Fruit fly (Drosophila melanogaster) whole organism, embryonic: ENCODE results near the gene CG12069.

ENCODE experiments used
- Aef1 ChIP-seq: fragments of 200-800 bp; sonication (Bioruptor generic); IDR thresholded peaks from 3 replicates; pipeline ENCODE4 v1.3.6; 2022; ENCODE audit warnings: missing biosample characterization, missing genetic modification characterization
- B-H1 ChIP-seq: fragments of 200-800 bp; sonication (Bioruptor generic); IDR thresholded peaks from 3 replicates; pipeline ENCODE4 v1.3.6; 2022; ENCODE audit warnings: missing biosample characterization, missing genetic modification characterization
- Blimp-1 ChIP-seq: fragments of 200-800 bp; sonication (Bioruptor generic); optimal IDR thresholded peaks from 3 replicates; lab custom pipeline; 2018; ENCODE audit warnings: missing biosample characterization, missing genetic modification characterization, mild to moderate bottlenecking, moderate library complexity, missing genetic modification reagents
- CG10462 ChIP-seq: fragments of 200-800 bp; sonication (Bioruptor generic); optimal IDR thresholded peaks from 2 replicates; lab custom pipeline; 2016; ENCODE audit warnings: missing biosample characterization, missing genetic modification characterization
- CG10543 ChIP-seq: fragments of 200-800 bp; sonication (Bioruptor generic); optimal IDR thresholded peaks from 3 replicates; lab custom pipeline; 2017; ENCODE audit warnings: missing biosample characterization, mild to moderate bottlenecking, missing genetic modification characterization, moderate library complexity
- CG13123 ChIP-seq: fragments of 200-800 bp; sonication (Bioruptor generic); optimal IDR thresholded peaks from 2 replicates; lab custom pipeline; 2016; ENCODE audit warnings: missing biosample characterization, missing genetic modification characterization
- CG13894 ChIP-seq: fragments of 200-800 bp; sonication (Bioruptor generic); optimal IDR thresholded peaks from 3 replicates; lab custom pipeline; 2018; ENCODE audit warnings: missing biosample characterization, mild to moderate bottlenecking, missing genetic modification characterization, moderate library complexity
- CG15073 ChIP-seq: fragments of 200-800 bp; sonication (Bioruptor generic); optimal IDR thresholded peaks from 2 replicates; lab custom pipeline; 2016; ENCODE audit warnings: missing biosample characterization, missing genetic modification characterization
- CG1529 ChIP-seq: fragments of 200-800 bp; sonication (Bioruptor generic); optimal IDR thresholded peaks from 3 replicates; lab custom pipeline; 2018; ENCODE audit warnings: missing biosample characterization, missing genetic modification characterization
- CG17829 ChIP-seq: fragments of 200-800 bp; optimal IDR thresholded peaks from 2 replicates; lab custom pipeline; 2019; ENCODE audit warnings: missing biosample characterization, mild to moderate bottlenecking, missing genetic modification characterization, moderate library complexity
- CG17912 ChIP-seq: fragments of 200-800 bp; sonication (Bioruptor generic); optimal IDR thresholded peaks from 2 replicates; lab custom pipeline; 2018; ENCODE audit warnings: missing biosample characterization, mild to moderate bottlenecking, missing genetic modification characterization
- CG2202 ChIP-seq: fragments of 200-800 bp; sonication (Bioruptor generic); optimal IDR thresholded peaks from 2 replicates; lab custom pipeline; 2018; ENCODE audit warnings: missing biosample characterization, mild to moderate bottlenecking, missing genetic modification characterization
- CG31224 ChIP-seq: fragments of 200-800 bp; sonication (Bioruptor generic); IDR thresholded peaks from 2 replicates; pipeline ENCODE4 v1.3.6; 2022; ENCODE audit warnings: missing biosample characterization, missing genetic modification characterization
- CG43689 ChIP-seq: fragments of 200-800 bp; sonication (Bioruptor generic); IDR thresholded peaks from 2 replicates; pipeline ENCODE4 v1.3.6; 2022; ENCODE audit warnings: missing biosample characterization, missing genetic modification characterization
- CG6654 ChIP-seq: fragments of 200-800 bp; sonication (Bioruptor generic); optimal IDR thresholded peaks from 2 replicates; lab custom pipeline; 2017; ENCODE audit warnings: missing biosample characterization, mild to moderate bottlenecking, missing genetic modification characterization
- CG6689 ChIP-seq: fragments of 200-800 bp; sonication (Bioruptor generic); IDR thresholded peaks from 2 replicates; pipeline ENCODE4 v1.3.6; 2022; ENCODE audit warnings: missing biosample characterization, missing genetic modification characterization
- CG7271 ChIP-seq: fragments of 200-800 bp; sonication (Bioruptor generic); optimal IDR thresholded peaks from 2 replicates; lab custom pipeline; 2018; ENCODE audit warnings: missing biosample characterization, mild to moderate bottlenecking, missing genetic modification characterization, moderate library complexity
- CG7839 ChIP-seq: fragments of 200-800 bp; sonication (Bioruptor generic); optimal IDR thresholded peaks from 3 replicates; lab custom pipeline; 2018; ENCODE audit warnings: missing biosample characterization, mild to moderate bottlenecking, missing genetic modification characterization, moderate library complexity
- CkIIα-i1 ChIP-seq: fragments of 200-800 bp; sonication (Bioruptor generic); IDR thresholded peaks from 2 replicates; pipeline ENCODE4 v1.3.6; 2022; ENCODE audit warnings: missing biosample characterization, missing genetic modification characterization
- Dek ChIP-seq: fragments of 200-800 bp; sonication (Bioruptor generic); optimal IDR thresholded peaks from 3 replicates; lab custom pipeline; 2019; ENCODE audit warnings: missing biosample characterization, mild to moderate bottlenecking, missing genetic modification characterization, moderate library complexity
- Fer1 ChIP-seq: fragments of 200-800 bp; sonication (Bioruptor generic); optimal IDR thresholded peaks from 2 replicates; lab custom pipeline; 2017; ENCODE audit warnings: missing biosample characterization, mild to moderate bottlenecking, missing genetic modification characterization
- HLH54F ChIP-seq: fragments of 200-800 bp; sonication (Bioruptor generic); optimal IDR thresholded peaks from 3 replicates; lab custom pipeline; 2016; ENCODE audit warnings: missing biosample characterization, missing genetic modification characterization
- Hr78 ChIP-seq, 2 experiments: fragments of 200-800 bp in 1 of 2; fragments of >200 bp in 1 of 2; sonication (Bioruptor generic) in 1 of 2; optimal IDR thresholded peaks; 2 replicates each; lab custom pipeline; 2017 to 2019; ENCODE audit warnings: missing biosample characterization in 2 of 2, missing genetic modification characterization in 2 of 2, mild to moderate bottlenecking in 1 of 2, moderate library complexity in 1 of 2
- Jarid2 ChIP-seq: fragments of 200-800 bp; sonication (Bioruptor generic); optimal IDR thresholded peaks from 3 replicates; lab custom pipeline; 2017; ENCODE audit warnings: mild to moderate bottlenecking, missing biosample characterization, missing genetic modification reagents, missing genetic modification characterization
- Lhr ChIP-seq: fragments of 200-800 bp; sonication (Bioruptor generic); optimal IDR thresholded peaks from 3 replicates; lab custom pipeline; 2017; ENCODE audit warnings: mild to moderate bottlenecking, missing biosample characterization, missing genetic modification reagents, missing genetic modification characterization
- NC2β ChIP-seq: fragments of 200-800 bp; sonication (Bioruptor generic); optimal IDR thresholded peaks from 2 replicates; lab custom pipeline; 2016; ENCODE audit warnings: missing biosample characterization, missing genetic modification characterization
- Nf-YC ChIP-seq: fragments of 200-800 bp; optimal IDR thresholded peaks from 3 replicates; lab custom pipeline; 2019; ENCODE audit warnings: missing biosample characterization, mild to moderate bottlenecking, missing genetic modification characterization, moderate library complexity
- Ptx1 ChIP-seq: fragments of 200-800 bp; sonication (Bioruptor generic); IDR thresholded peaks from 2 replicates; pipeline ENCODE4 v1.3.6; 2022; ENCODE audit warnings: missing biosample characterization, missing genetic modification characterization
- Sin3A ChIP-seq: fragments of >200 bp; optimal IDR thresholded peaks from 2 replicates; lab custom pipeline; 2018
- Sox100B ChIP-seq: fragments of 200-800 bp; sonication (Bioruptor generic); optimal IDR thresholded peaks from 3 replicates; lab custom pipeline; 2018; ENCODE audit warnings: missing biosample characterization, mild to moderate bottlenecking, missing genetic modification characterization
- Sry-δ ChIP-seq: fragments of 200-800 bp; sonication (Bioruptor generic); optimal IDR thresholded peaks from 2 replicates; lab custom pipeline; 2016; ENCODE audit warnings: missing biosample characterization, missing genetic modification characterization
- Vsx1 ChIP-seq: fragments of 200-800 bp; sonication (Bioruptor generic); optimal IDR thresholded peaks from 2 replicates; lab custom pipeline; 2017; ENCODE audit warnings: missing biosample characterization, mild to moderate bottlenecking, missing genetic modification characterization, missing genetic modification reagents
- ap ChIP-seq: fragments of 200-800 bp; sonication (Bioruptor generic); IDR thresholded peaks from 2 replicates; pipeline ENCODE4 v1.3.6; 2022; ENCODE audit warnings: missing biosample characterization, missing genetic modification characterization
- ara ChIP-seq: fragments of 200-800 bp; sonication (Bioruptor generic); IDR thresholded peaks from 2 replicates; pipeline ENCODE4 v1.3.6; 2022; ENCODE audit warnings: missing biosample characterization, missing genetic modification characterization
- cad ChIP-seq: fragments of >200 bp; optimal IDR thresholded peaks from 2 replicates; lab custom pipeline; 2017; ENCODE audit warnings: missing biosample characterization, missing genetic modification characterization
- chinmo ChIP-seq: fragments of 200-800 bp; sonication (Bioruptor generic); IDR thresholded peaks from 4 replicates; pipeline ENCODE4 v1.3.6; 2022; ENCODE audit warnings: missing biosample characterization, missing genetic modification characterization; ENCODE audit not compliant: partially characterized antibody
- dmrt99B ChIP-seq: fragments of 200-800 bp; sonication (Bioruptor generic); optimal IDR thresholded peaks from 2 replicates; lab custom pipeline; 2018; ENCODE audit warnings: missing biosample characterization, mild to moderate bottlenecking, missing genetic modification characterization, moderate library complexity
- ewg ChIP-seq: fragments of 200-800 bp; sonication (Bioruptor generic); optimal IDR thresholded peaks from 3 replicates; lab custom pipeline; 2017; ENCODE audit warnings: mild to moderate bottlenecking, missing biosample characterization, missing genetic modification reagents, missing genetic modification characterization
- fd102C ChIP-seq: fragments of 200-800 bp; sonication (Bioruptor generic); optimal IDR thresholded peaks from 2 replicates; lab custom pipeline; 2018; ENCODE audit warnings: missing biosample characterization, mild to moderate bottlenecking, missing genetic modification characterization, moderate library complexity
- gce ChIP-seq: fragments of 200-800 bp; sonication (Bioruptor generic); IDR thresholded peaks from 3 replicates; pipeline ENCODE4 v1.3.6; 2022; ENCODE audit warnings: missing biosample characterization, missing genetic modification characterization
- gfzf ChIP-seq: fragments of 200-800 bp; sonication (Bioruptor generic); optimal IDR thresholded peaks from 2 replicates; lab custom pipeline; 2016; ENCODE audit warnings: missing biosample characterization, mild to moderate bottlenecking, missing genetic modification characterization, moderate library complexity
- hkb ChIP-seq, 2 experiments: fragments of 200-800 bp in 1 of 2; fragments of >200 bp in 1 of 2; sonication (Bioruptor generic) in 1 of 2; IDR thresholded peaks in 1 of 2; optimal IDR thresholded peaks in 1 of 2; 2 replicates each; pipeline versions ENCODE4 v1.3.6 to Lab custom; 2017 to 2022; ENCODE audit warnings: missing biosample characterization in 1 of 2, missing genetic modification characterization in 1 of 2
- ind ChIP-seq: fragments of 200-800 bp; sonication (Bioruptor generic); optimal IDR thresholded peaks from 3 replicates; lab custom pipeline; 2016; ENCODE audit warnings: missing biosample characterization, missing genetic modification characterization
- nom ChIP-seq: fragments of 200-800 bp; sonication (Bioruptor generic); optimal IDR thresholded peaks from 2 replicates; lab custom pipeline; 2017; ENCODE audit warnings: missing biosample characterization, missing genetic modification characterization, mild to moderate bottlenecking, moderate library complexity, missing genetic modification reagents
- salm ChIP-seq: fragments of 200-800 bp; sonication (Bioruptor generic); optimal IDR thresholded peaks from 2 replicates; lab custom pipeline; 2018; ENCODE audit warnings: missing biosample characterization, mild to moderate bottlenecking, missing genetic modification characterization
- sens ChIP-seq: fragments of 200-800 bp; sonication (Bioruptor generic); peaks from one replicate; lab custom pipeline; 2016; ENCODE audit warnings: missing biosample characterization, missing genetic modification characterization
- slbo ChIP-seq: fragments of 200-800 bp; sonication (Bioruptor generic); IDR thresholded peaks from 2 replicates; pipeline ENCODE4 v1.3.6; 2022; ENCODE audit warnings: missing biosample characterization, missing genetic modification characterization
- stc ChIP-seq: fragments of 200-800 bp; sonication (Bioruptor generic); IDR thresholded peaks from 2 replicates; pipeline ENCODE4 v1.3.6; 2022; ENCODE audit warnings: missing biosample characterization, missing genetic modification characterization
- vnd ChIP-seq: fragments of 200-800 bp; sonication (Bioruptor generic); IDR thresholded peaks from 3 replicates; pipeline ENCODE4 v1.3.6; 2022; ENCODE audit warnings: missing biosample characterization, missing genetic modification characterization; ENCODE audit not compliant: partially characterized antibody

The CG12069 gene

dm6 chr3R:30729013-30729412 is 33.7 kb upstream of the CG12069 start (continued):
- TF ChIP-seq Sry-δ (GFP tag; lab: Kevin White, UChicago): no peak
- no peak for TF ChIP-seq CG6654 (GFP tag; lab: Kevin White, UChicago)
- no peak for TF ChIP-seq gce (GFP tag; lab: Robert Waterston, UW)
- TF ChIP-seq cad (GFP tag; lab: Kevin White, UChicago): no peak
- TF ChIP-seq CG10462: no peak
- TF ChIP-seq Dek (tag; lab: Kevin White, UChicago): no peak
- TF ChIP-seq Nf-YC (tag; lab: Kevin White, UChicago): no peak
- no peak for TF ChIP-seq NC2β
- TF ChIP-seq ara (GFP tag; lab: Robert Waterston, UW): no peak
- peak; percentile 8 for TF ChIP-seq ind (GFP tag; lab: Kevin White, UChicago)
- TF ChIP-seq Sox100B (GFP tag; lab: Kevin White, UChicago): no peak
- TF ChIP-seq ewg (GFP tag; lab: Kevin White, UChicago): no peak
- peak; percentile 38 for TF ChIP-seq dmrt99B (tag; lab: Kevin White, UChicago)
- TF ChIP-seq Jarid2 (GFP tag; lab: Kevin White, UChicago): no peak
- TF ChIP-seq CG13123 (GFP tag; lab: Kevin White, UChicago): no peak
- peak; percentile 34 for TF ChIP-seq CG7839 (tag; lab: Kevin White, UChicago)
- no peak for TF ChIP-seq Aef1
- no peak for TF ChIP-seq hkb (optimal IDR thresholded peaks at IDR 0.05; lab: Kevin White, UChicago)
- TF ChIP-seq hkb (GFP tag; IDR thresholded peaks at IDR 0.05; lab: Robert Waterston, UW): no peak
- no peak for TF ChIP-seq CG7271
- no peak for TF ChIP-seq salm (tag; lab: Kevin White, UChicago)
- no peak for TF ChIP-seq CG2202 (tag; lab: Kevin White, UChicago)
- TF ChIP-seq Fer1 (GFP tag; lab: Kevin White, UChicago): no peak
- TF ChIP-seq CkIIα-i1: no peak
- no peak for TF ChIP-seq ap (GFP tag; lab: Robert Waterston, UW)
- TF ChIP-seq slbo (GFP tag; lab: Robert Waterston, UW): no peak; the same call in 1 of the 2 replicates
- TF ChIP-seq Lhr (GFP tag; lab: Kevin White, UChicago): no peak
- no peak for TF ChIP-seq CG43689
- no peak for TF ChIP-seq CG1529
- TF ChIP-seq Vsx1 (GFP tag; lab: Kevin White, UChicago): no peak
- TF ChIP-seq fd102C: no peak
- no peak for TF ChIP-seq CG15073 (GFP tag; lab: Kevin White, UChicago)

DNA sequence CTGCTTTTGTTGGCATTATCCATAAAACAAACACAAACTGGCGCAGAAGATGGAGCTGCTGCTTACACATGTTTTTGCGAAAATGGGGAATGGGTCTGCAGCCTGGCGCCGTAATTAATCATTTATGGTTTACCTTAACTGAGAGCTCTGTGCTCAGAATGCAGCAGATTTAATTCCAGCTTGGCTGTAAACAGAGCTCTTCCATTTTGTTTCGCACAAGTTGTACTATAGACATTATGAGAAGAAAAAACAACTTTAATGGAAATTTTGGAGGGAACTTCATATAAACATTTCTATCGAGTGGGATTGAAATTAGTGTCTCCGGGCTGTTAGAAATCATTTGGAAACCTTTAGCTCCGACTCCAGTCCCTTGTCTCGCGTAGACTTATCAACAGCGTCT is 30.5 kb upstream of the CG12069 start, which contains the start of gene eIF4H2:
eIF4H2 (plus strand) TSS at position 301 of the 400 bp plus-strand sequence.
- TF ChIP-seq CG17829: no peak

dm6 chr3R:30722374-30722773 is 27.1 kb upstream of the CG12069 start:
- no peak for TF ChIP-seq gfzf (GFP tag; lab: Kevin White, UChicago)
- TF ChIP-seq Hr78 (GFP tag; optimal IDR thresholded peaks at IDR 0.05; lab: Kevin White, UChicago): no peak
- no peak for TF ChIP-seq B-H1 (GFP tag; lab: Robert Waterston, UW)
- no peak for TF ChIP-seq Nf-YC (tag; lab: Kevin White, UChicago)
- TF ChIP-seq sens (GFP tag; lab: Kevin White, UChicago): no peak
- TF ChIP-seq dmrt99B (tag; lab: Kevin White, UChicago): peak; percentile 9
- TF ChIP-seq CG6689 (GFP tag; lab: Robert Waterston, UW): no peak
- no peak for TF ChIP-seq vnd
- no peak for TF ChIP-seq hkb (optimal IDR thresholded peaks at IDR 0.05; lab: Kevin White, UChicago)
- TF ChIP-seq hkb (GFP tag; IDR thresholded peaks at IDR 0.05; lab: Robert Waterston, UW): no peak
- no peak for TF ChIP-seq CG13894
- no peak for TF ChIP-seq CG31224 (GFP tag; lab: Robert Waterston, UW)
- no peak for TF ChIP-seq Sin3A (lab: Kevin White, UChicago)
- no peak for TF ChIP-seq CG17912
- TF ChIP-seq CG10543: no peak
- no peak for TF ChIP-seq stc (GFP tag; lab: Robert Waterston, UW)
- peak; percentile 21; the same call in 1 of the 2 replicates for TF ChIP-seq Ptx1 (GFP tag; lab: Robert Waterston, UW)
- TF ChIP-seq nom (GFP tag; lab: Kevin White, UChicago): no peak
- TF ChIP-seq chinmo (GFP tag; lab: Robert Waterston, UW): no peak
- peak; percentile 1 for TF ChIP-seq Blimp-1 (GFP tag; lab: Kevin White, UChicago)
- TF ChIP-seq HLH54F (GFP tag; lab: Kevin White, UChicago): no peak
